Worm (Caenorhabditis elegans) whole organism, L4 larva: ENCODE measurements around the gene W08E12.9.

Experiments
- F26F4.8 ChIP-seq: fragments of 200-800 bp; sonication (Bioruptor generic); conservative IDR thresholded peaks from 2 replicates; pipeline ENCODE4 v1.3.6; 2022; ENCODE audit warnings: missing genetic modification characterization, missing compliant biosample characterization
- F37D6.2 ChIP-seq: sonication (generic microtip); optimal IDR thresholded peaks from 2 replicates; lab custom pipeline; 2016; ENCODE audit warnings: mild to moderate bottlenecking, missing genetic modification characterization, missing compliant biosample characterization
- R02D3.7 ChIP-seq: fragments of 150-350 bp; sonication (generic microtip); optimal IDR thresholded peaks from 3 replicates; lab custom pipeline; 2014; ENCODE audit warnings: missing biosample characterization, missing genetic modification characterization
- arid-1 ChIP-seq: fragments of 200-800 bp; sonication (Bioruptor generic); conservative IDR thresholded peaks from 2 replicates; pipeline ENCODE4 v1.3.6; 2022; ENCODE audit warnings: missing genetic modification reagents, missing genetic modification characterization, missing compliant biosample characterization
- ceh-28 ChIP-seq: fragments of 150-350 bp; optimal IDR thresholded peaks from 2 replicates; lab custom pipeline; 2014; ENCODE audit warnings: missing biosample characterization, missing genetic modification reagents, missing genetic modification characterization
- ceh-44 ChIP-seq: fragments of 200-800 bp; sonication (Bioruptor generic); IDR thresholded peaks from 2 replicates; pipeline ENCODE4 v1.3.6; 2022; ENCODE audit warnings: missing genetic modification reagents, missing genetic modification characterization, missing compliant biosample characterization
- ceh-82 ChIP-seq: sonication (generic microtip); optimal IDR thresholded peaks from 2 replicates; lab custom pipeline; 2017; ENCODE audit warnings: missing biosample characterization, missing genetic modification characterization
- ces-1 ChIP-seq: fragments of 150-350 bp; sonication (generic microtip); optimal IDR thresholded peaks from 4 replicates; lab custom pipeline; 2014; ENCODE audit warnings: missing biosample characterization, missing genetic modification reagents, missing genetic modification characterization
- cey-2 ChIP-seq: sonication (generic microtip); optimal IDR thresholded peaks from 3 replicates; lab custom pipeline; 2017; ENCODE audit warnings: missing genetic modification characterization, mild to moderate bottlenecking, missing compliant biosample characterization, antibody characterized with exemption, borderline replicate concordance; ENCODE audit not compliant: insufficient read depth
- ctbp-1 ChIP-seq: fragments of 200-800 bp; sonication (Bioruptor generic); IDR thresholded peaks from 2 replicates; pipeline ENCODE4 v1.3.6; 2022; ENCODE audit warnings: missing genetic modification reagents, missing genetic modification characterization, missing compliant biosample characterization
- daf-16 ChIP-seq, 3 experiments: sonication (generic microtip); optimal IDR thresholded peaks; 2 replicates each; lab custom pipeline; 2016 to 2017; ENCODE audit warnings: missing genetic modification characterization in 3 of 3, missing genetic modification reagents in 3 of 3, mild to moderate bottlenecking in 2 of 3, missing compliant biosample characterization in 2 of 3, missing biosample characterization in 1 of 3, moderate library complexity in 1 of 3
- daf-8 ChIP-seq: fragments of 200-800 bp; sonication (Bioruptor generic); IDR thresholded peaks from 2 replicates; pipeline ENCODE4 v1.3.6; 2022; ENCODE audit warnings: missing genetic modification characterization, missing compliant biosample characterization
- dmd-6 ChIP-seq: fragments of 200-800 bp; sonication (Bioruptor generic); IDR thresholded peaks from 2 replicates; pipeline ENCODE4 v1.3.6; 2022; ENCODE audit warnings: missing genetic modification reagents, missing genetic modification characterization, missing compliant biosample characterization
- dpl-1 ChIP-seq: fragments of 150-350 bp; optimal IDR thresholded peaks from 2 replicates; lab custom pipeline; 2014; ENCODE audit warnings: missing biosample characterization, missing genetic modification reagents, missing genetic modification characterization
- dve-1 ChIP-seq: sonication (generic microtip); optimal IDR thresholded peaks from 2 replicates; lab custom pipeline; 2017; ENCODE audit warnings: antibody characterized with exemption, mild to moderate bottlenecking, missing genetic modification characterization, missing compliant biosample characterization; ENCODE audit not compliant: insufficient read depth
- egl-43 ChIP-seq: fragments of 200-800 bp; sonication (Bioruptor generic); IDR thresholded peaks from 2 replicates; pipeline ENCODE4 v1.3.6; 2022; ENCODE audit warnings: missing genetic modification reagents, missing genetic modification characterization, missing compliant biosample characterization
- gei-8 ChIP-seq: fragments of 200-800 bp; sonication (Bioruptor generic); optimal IDR thresholded peaks from 2 replicates; lab custom pipeline; 2018; ENCODE audit warnings: mild to moderate bottlenecking, missing genetic modification characterization, missing compliant biosample characterization
- hlh-30 ChIP-seq: sonication (generic microtip); optimal IDR thresholded peaks from 2 replicates; lab custom pipeline; 2017; ENCODE audit warnings: antibody characterized with exemption, mild to moderate bottlenecking, missing genetic modification characterization, missing compliant biosample characterization; ENCODE audit not compliant: insufficient read depth
- hmg-1.1 ChIP-seq: fragments of 200-800 bp; sonication (Bioruptor generic); IDR thresholded peaks from 2 replicates; pipeline ENCODE4 v1.3.6; 2022; ENCODE audit warnings: missing genetic modification reagents, missing genetic modification characterization, missing compliant biosample characterization
- jun-1 ChIP-seq: fragments of 150-350 bp; optimal IDR thresholded peaks from 2 replicates; lab custom pipeline; 2014; ENCODE audit warnings: missing biosample characterization, missing genetic modification reagents, missing genetic modification characterization
- lin-1 ChIP-seq: fragments of 200-800 bp; sonication (Bioruptor generic); IDR thresholded peaks from 2 replicates; pipeline ENCODE4 v1.3.6; 2022; ENCODE audit warnings: missing genetic modification reagents, missing genetic modification characterization, missing compliant biosample characterization
- lin-13 ChIP-seq: fragments of 150-350 bp; optimal IDR thresholded peaks from 2 replicates; lab custom pipeline; 2014; ENCODE audit warnings: missing biosample characterization, missing genetic modification reagents, missing genetic modification characterization
- lin-29 ChIP-seq: fragments of 200-800 bp; sonication (Bioruptor generic); IDR thresholded peaks from 2 replicates; pipeline ENCODE4 v1.3.6; 2022; ENCODE audit warnings: missing genetic modification reagents, missing genetic modification characterization, missing compliant biosample characterization
- lin-38 ChIP-seq: fragments of 200-800 bp; sonication (Bioruptor generic); IDR thresholded peaks from 2 replicates; pipeline ENCODE4 v1.3.6; 2022; ENCODE audit warnings: missing genetic modification reagents, missing genetic modification characterization, missing compliant biosample characterization
- lin-39 ChIP-seq: fragments of 150-350 bp; optimal IDR thresholded peaks from 2 replicates; lab custom pipeline; 2014; ENCODE audit warnings: missing biosample characterization, missing genetic modification reagents, missing genetic modification characterization
- mep-1 ChIP-seq: fragments of 150-350 bp; sonication (generic microtip); optimal IDR thresholded peaks from 3 replicates; lab custom pipeline; 2014; ENCODE audit warnings: missing biosample characterization, missing genetic modification characterization
- mes-2 ChIP-seq: sonication (generic microtip); optimal IDR thresholded peaks from 2 replicates; lab custom pipeline; 2016; ENCODE audit warnings: missing genotype, mild to moderate bottlenecking, missing genetic modification characterization, missing compliant biosample characterization; ENCODE audit not compliant: poor library complexity, severe bottlenecking
- mxl-3 ChIP-seq: fragments of 200-800 bp; sonication (Bioruptor generic); optimal IDR thresholded peaks from 2 replicates; lab custom pipeline; 2018; ENCODE audit warnings: mild to moderate bottlenecking, missing genetic modification characterization, missing compliant biosample characterization
- nhr-102 ChIP-seq: sonication (generic microtip); optimal IDR thresholded peaks from 2 replicates; lab custom pipeline; 2016; ENCODE audit warnings: mild to moderate bottlenecking, missing genetic modification characterization, moderate library complexity, missing compliant biosample characterization
- nhr-11 ChIP-seq: fragments of 150-350 bp; optimal IDR thresholded peaks from 2 replicates; lab custom pipeline; 2014; ENCODE audit warnings: missing biosample characterization, missing genetic modification characterization
- nhr-28 ChIP-seq: fragments of 150-350 bp; optimal IDR thresholded peaks from 2 replicates; lab custom pipeline; 2014; ENCODE audit warnings: missing biosample characterization, missing genetic modification characterization
- nhr-41 ChIP-seq: fragments of 200-800 bp; sonication (Bioruptor generic); IDR thresholded peaks from 2 replicates; pipeline ENCODE4 v1.3.6; 2022; ENCODE audit warnings: missing genetic modification reagents, missing genetic modification characterization, missing compliant biosample characterization
- nhr-6 ChIP-seq: fragments of 150-350 bp; optimal IDR thresholded peaks from 2 replicates; lab custom pipeline; 2014; ENCODE audit warnings: missing biosample characterization, missing genetic modification characterization
- pha-4 ChIP-seq, 2 experiments: fragments of 150-350 bp in 1 of 2; fragments of 200-800 bp in 1 of 2; sonication (Bioruptor generic) in 1 of 2; IDR thresholded peaks in 1 of 2; optimal IDR thresholded peaks in 1 of 2; 2 replicates each; pipeline versions ENCODE4 v1.3.6 to Lab custom; 2014 to 2022; ENCODE audit warnings: missing genetic modification characterization in 2 of 2, missing genetic modification reagents in 2 of 2, missing biosample characterization in 1 of 2, missing compliant biosample characterization in 1 of 2
- rbr-2 ChIP-seq: sonication (generic microtip); optimal IDR thresholded peaks from 2 replicates; lab custom pipeline; 2016; ENCODE audit warnings: missing genotype, missing genetic modification characterization, missing compliant biosample characterization
- spr-1 ChIP-seq: sonication (generic microtip); optimal IDR thresholded peaks from 2 replicates; lab custom pipeline; 2016; ENCODE audit warnings: mild to moderate bottlenecking, missing genetic modification characterization, missing compliant biosample characterization
- tra-1 ChIP-seq: fragments of 200-800 bp; sonication (Bioruptor generic); IDR thresholded peaks from 2 replicates; pipeline ENCODE4 v1.3.6; 2022; ENCODE audit warnings: missing genetic modification reagents, missing genetic modification characterization, missing compliant biosample characterization
- unc-39 ChIP-seq: sonication (generic microtip); optimal IDR thresholded peaks from 2 replicates; lab custom pipeline; 2017; ENCODE audit warnings: missing biosample characterization, missing genetic modification characterization
- unc-62 ChIP-seq, 3 experiments: fragments of 150-350 bp in 1 of 3; sonication (generic microtip); optimal IDR thresholded peaks in 2 of 3; peaks in 1 of 3; 1 replicate in 1 of 3; 2 replicates in 2 of 3; lab custom pipeline; 2014 to 2017; ENCODE audit warnings: missing biosample characterization in 3 of 3, missing genetic modification characterization in 3 of 3, missing genetic modification reagents in 3 of 3, missing genotype in 1 of 3
- vab-7 ChIP-seq: fragments of 200-800 bp; sonication (Bioruptor generic); IDR thresholded peaks from 2 replicates; pipeline ENCODE4 v1.3.6; 2022; ENCODE audit warnings: missing genetic modification reagents, missing genetic modification characterization, missing compliant biosample characterization
- zag-1 ChIP-seq: fragments of 150-350 bp; optimal IDR thresholded peaks from 2 replicates; lab custom pipeline; 2014; ENCODE audit warnings: missing biosample characterization, missing genetic modification characterization
- zfp-2 ChIP-seq: sonication (generic microtip); optimal IDR thresholded peaks from 2 replicates; lab custom pipeline; 2016; ENCODE audit warnings: mild to moderate bottlenecking, missing genetic modification characterization, missing compliant biosample characterization

Gene W08E12.9

DNA sequence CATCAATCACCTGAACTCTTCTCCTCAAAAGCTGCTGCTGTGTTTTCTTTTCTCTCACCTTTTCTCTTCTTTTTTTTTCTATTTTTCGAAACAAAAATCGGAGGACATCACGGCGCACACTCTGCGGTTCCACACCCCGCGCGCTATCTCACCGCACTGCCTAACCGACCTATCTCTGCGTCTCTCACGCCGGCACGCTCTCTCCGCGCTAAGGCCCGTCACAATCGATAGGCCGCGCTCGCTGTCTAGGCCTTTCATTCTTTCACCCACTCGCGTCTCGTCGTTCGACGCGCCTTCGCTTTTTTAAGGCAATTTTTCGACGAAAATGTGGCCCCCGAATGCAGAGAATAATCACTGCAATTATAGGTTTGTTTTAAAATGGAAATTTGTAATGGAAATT, 3.9 kb upstream of the W08E12.9 start, which contains the start of gene zip-11 (continued):
- TF ChIP-seq unc-62 (GFP tag; optimal IDR thresholded peaks at IDR 0.05 in 1 of 2; lab: Kevin White, UChicago) (peak in 1 of 2 experiments; percentile 63), unc-62 (tag; optimal IDR thresholded peaks at IDR 0.05; lab: Kevin White, UChicago) (no peak), vab-7 (0 out of 2 replicates have a peak, but pooled peaks have one; percentile 29), hmg-1.1 (GFP tag; lab: Robert Waterston, UW) (peak; percentile 82), R02D3.7 (no peak), nhr-41 (GFP tag; lab: Robert Waterston, UW) (no peak), mep-1 (tag; lab: Kevin White, UChicago) (peak; percentile 56), rbr-2 (tag; lab: Kevin White, UChicago) (peak; percentile 71), mes-2 (tag; lab: Kevin White, UChicago) (peak; percentile 64), egl-43 (peak; percentile 73), nhr-6 (tag; lab: Kevin White, UChicago) (no peak), dve-1 (tag; lab: Kevin White, UChicago) (peak; percentile 33), nhr-102 (tag; lab: Kevin White, UChicago) (peak; percentile 48), lin-39 (tag; lab: Kevin White, UChicago) (no peak), dpl-1 (peak; percentile 44), F26F4.8 (GFP tag; lab: Robert Waterston, UW) (no peak), spr-1 (tag; lab: Kevin White, UChicago) (peak; percentile 97), mxl-3 (GFP tag; lab: Kevin White, UChicago) (peak; percentile 81), pha-4 (GFP tag; IDR thresholded peaks at IDR 0.05; lab: Robert Waterston, UW) (no peak), pha-4 (tag; optimal IDR thresholded peaks at IDR 0.05; lab: Kevin White, UChicago) (no peak), zag-1 (tag; lab: Kevin White, UChicago) (no peak), arid-1 (GFP tag; lab: Robert Waterston, UW) (peak; percentile 54; the same call in 1 of the 2 replicates), jun-1 (no peak), lin-29 (peak; percentile 71; the same call in 1 of the 2 replicates), lin-13 (no peak), nhr-28 (tag; lab: Kevin White, UChicago) (peak; percentile 50), lin-38 (GFP tag; lab: Robert Waterston, UW) (peak; percentile 76), dmd-6 (GFP tag; lab: Robert Waterston, UW) (peak; percentile 31; the same call in 1 of the 2 replicates), ctbp-1 (peak; percentile 56; the same call in 1 of the 2 replicates), hlh-30 (tag; lab: Kevin White, UChicago) (peak; percentile 40), cey-2 (tag; lab: Kevin White, UChicago) (no peak), gei-8 (no peak), zfp-2 (no peak), nhr-11 (peak; percentile 38), ceh-82 (tag; lab: Kevin White, UChicago) (no peak), daf-16 (GFP tag; optimal IDR thresholded peaks at IDR 0.05; lab: Kevin White, UChicago) (peak in 1 of 2 experiments; percentile 54), daf-16 (tag; optimal IDR thresholded peaks at IDR 0.05; lab: Kevin White, UChicago) (no peak), ces-1 (GFP tag; lab: Kevin White, UChicago) (no peak), tra-1 (GFP tag; lab: Robert Waterston, UW) (0 out of 2 replicates have a peak, but pooled peaks have one; percentile 8), ceh-44 (no peak), lin-1 (GFP tag; lab: Robert Waterston, UW) (0 out of 2 replicates have a peak, but pooled peaks have one; percentile 25), F37D6.2 (tag; lab: Kevin White, UChicago) (peak; percentile 21), ceh-28 (tag; lab: Kevin White, UChicago) (no peak), unc-39 (tag; lab: Kevin White, UChicago) (no peak), daf-8 (GFP tag; lab: Robert Waterston, UW) (no peak)
